Fruit fly (Drosophila melanogaster): ENCODE results near the gene pns.

Gene pns

dm6 chr3L:1536487-1537337 is at the start of gene pns, which contains the start of gene CG12091:
pns (plus strand) TSS chr3L:1537137.
CG12091 (minus strand) TSS chr3L:1536835.
- TF ChIP-seq CG16779 (GFP tag; IDR thresholded peaks at IDR 0.05) (no peak), Taf1 (GFP tag; IDR thresholded peaks at IDR 0.05) (0 out of 2 replicates have a peak, but pooled peaks have one; percentile 30), cg (GFP tag; optimal IDR thresholded peaks at IDR 0.05) (no peak), ttk (GFP tag; IDR thresholded peaks at IDR 0.05) (0 out of 2 replicates have a peak, but pooled peaks have one; percentile 29), Awh (GFP tag; IDR thresholded peaks at IDR 0.05) (no peak), luna (GFP tag; optimal IDR thresholded peaks at IDR 0.05) (peak; percentile 73), run (tag; optimal IDR thresholded peaks at IDR 0.05) (peak; percentile 62), Ptx1 (GFP tag; IDR thresholded peaks at IDR 0.05) (peak; percentile 59), Ada2b (GFP tag; IDR thresholded peaks at IDR 0.05) (peak; percentile 11; the same call in 1 of the 2 replicates), CHES-1-like (GFP tag; optimal IDR thresholded peaks at IDR 0.05) (peak; percentile 78), CG5180 (GFP tag; optimal IDR thresholded peaks at IDR 0.05) (peak; percentile 41), CG2712 (tag; optimal IDR thresholded peaks at IDR 0.05) (peak; percentile 81), CG31224 (GFP tag; IDR thresholded peaks at IDR 0.05) (peak; percentile 29; the same call in 1 of the 2 replicates), onecut (GFP tag; IDR thresholded peaks at IDR 0.05) (peak; percentile 56), CG12942 (GFP tag; optimal IDR thresholded peaks at IDR 0.05) (peak; percentile 26), CG1602 (GFP tag; optimal IDR thresholded peaks at IDR 0.05) (peak; percentile 41), Usf (GFP tag; optimal IDR thresholded peaks at IDR 0.05) (peak; percentile 15), ems (GFP tag; optimal IDR thresholded peaks at IDR 0.05) (peak; percentile 71), NC2α (GFP tag; optimal IDR thresholded peaks at IDR 0.05) (peak; percentile 0), Antp (GFP tag; optimal IDR thresholded peaks at IDR 0.05) (peak; percentile 79), CG1792 (GFP tag; optimal IDR thresholded peaks at IDR 0.05) (peak; percentile 60), CG8359 (GFP tag; optimal IDR thresholded peaks at IDR 0.05; ENCODE audit: borderline replicate concordance) (no peak), otp (GFP tag; IDR thresholded peaks at IDR 0.05) (peak; percentile 79; the same call in 2 of the 3 replicates), abd-A (tag; optimal IDR thresholded peaks at IDR 0.05) (peak; percentile 89), vfl (GFP tag; optimal IDR thresholded peaks at IDR 0.05) (peak; percentile 40), kni (GFP tag; optimal IDR thresholded peaks at IDR 0.05) (peak; percentile 98), CG15011 (GFP tag; optimal IDR thresholded peaks at IDR 0.05) (no peak), CG6654 (GFP tag; optimal IDR thresholded peaks at IDR 0.05) (no peak), cato (GFP tag; optimal IDR thresholded peaks at IDR 0.05; ENCODE audit: borderline replicate concordance) (peak; percentile 28), bab2 (GFP tag; optimal IDR thresholded peaks at IDR 0.05) (peak; percentile 78), CG10543 (GFP tag; optimal IDR thresholded peaks at IDR 0.05) (peak; percentile 68), usp (GFP tag; optimal IDR thresholded peaks at IDR 0.05) (no peak), Eip74EF (GFP tag; optimal IDR thresholded peaks at IDR 0.05) (peak in 1 of 2 experiments; percentile 16), CG7357 (GFP tag; IDR thresholded peaks at IDR 0.05) (no peak), Side (GFP tag; optimal IDR thresholded peaks at IDR 0.05) (peak; percentile 40), Elba2 (GFP tag; optimal IDR thresholded peaks at IDR 0.05) (peak; percentile 52), vnd (GFP tag; IDR thresholded peaks at IDR 0.05; ENCODE audit: partially characterized antibody) (no peak), zfh2 (GFP tag; optimal IDR thresholded peaks at IDR 0.05) (peak; percentile 48), CG12155 (GFP tag; optimal IDR thresholded peaks at IDR 0.05) (peak; percentile 72), ato (GFP tag; IDR thresholded peaks at IDR 0.05; ENCODE audit: partially characterized antibody) (no peak), ase (GFP tag; IDR thresholded peaks at IDR 0.05) (no peak), repo (GFP tag; optimal IDR thresholded peaks at IDR 0.05) (peak; percentile 56), CG11560 (tag; IDR thresholded peaks at IDR 0.05) (0 out of 3 replicates have a peak, but pooled peaks have one; percentile 10), en (GFP tag; optimal IDR thresholded peaks at IDR 0.05) (peak; percentile 26), HLHmδ (GFP tag; optimal IDR thresholded peaks at IDR 0.05) (peak; percentile 71), CG15514 (GFP tag; optimal IDR thresholded peaks at IDR 0.05) (peak; percentile 100), CG12391 (tag; optimal IDR thresholded peaks at IDR 0.05) (peak; percentile 85), CG31441 (GFP tag; IDR thresholded peaks at IDR 0.05) (peak; percentile 80), pho (GFP tag; optimal IDR thresholded peaks at IDR 0.05) (peak; percentile 66)

Data from whole organism, embryonic.